Fruit fly (Drosophila melanogaster) whole organism: Measurements from ENCODE around the gene CG14630.

Source experiments
- CG8478 ChIP-seq: fragments of >200 bp; optimal IDR thresholded peaks from 2 replicates; lab custom pipeline; 2018; ENCODE audit warnings: inconsistent platforms
- Dll ChIP-seq: fragments of >200 bp; optimal IDR thresholded peaks from 2 replicates; lab custom pipeline; 2017
- EcR ChIP-seq, 2 experiments: fragments of >200 bp; optimal IDR thresholded peaks; 2 replicates each; lab custom pipeline; 2017; ENCODE audit warnings: missing biosample characterization in 2 of 2, missing genetic modification characterization in 2 of 2, missing genetic modification reagents in 2 of 2
- pan ChIP-seq: fragments of >200 bp; optimal IDR thresholded peaks from 2 replicates; lab custom pipeline; 2017
- usp ChIP-seq: fragments of >200 bp; optimal IDR thresholded peaks from 2 replicates; lab custom pipeline; 2017; ENCODE audit warnings: missing biosample characterization, missing genetic modification characterization, mixed read lengths

DNA sequence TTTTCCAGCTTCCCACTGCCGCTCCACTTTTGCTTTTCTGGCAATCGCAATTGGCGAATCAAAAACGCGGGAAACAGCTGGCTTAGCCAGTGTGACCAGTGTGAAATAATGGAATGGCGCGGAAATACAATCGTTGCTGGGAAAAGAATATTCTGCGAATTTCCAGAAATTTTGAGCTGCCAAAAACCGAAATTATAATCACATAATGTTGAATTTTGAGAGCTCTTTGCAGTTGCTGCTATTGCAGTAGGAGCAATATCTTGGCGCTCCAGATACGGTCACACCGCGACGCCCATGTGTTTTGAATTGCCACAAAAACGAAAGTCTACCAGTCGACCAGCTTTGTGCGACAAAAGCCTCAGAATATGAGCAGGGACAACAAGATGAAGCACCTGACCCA is 818 bp upstream of the CG14630 start, which contains the start of the genes Cdc45 and Rpp21:
- TF ChIP-seq EcR (GFP tag; optimal IDR thresholded peaks at IDR 0.05; lab: Kevin White, UChicago) (no peak), Dll (lab: Kevin White, UChicago) (no peak), CG8478 (lab: Kevin White, UChicago) (no peak), pan (no peak), usp (no peak)
